Fruit fly (Drosophila melanogaster): ENCODE results near the gene CG15741.

Gene CG15741

DNA sequence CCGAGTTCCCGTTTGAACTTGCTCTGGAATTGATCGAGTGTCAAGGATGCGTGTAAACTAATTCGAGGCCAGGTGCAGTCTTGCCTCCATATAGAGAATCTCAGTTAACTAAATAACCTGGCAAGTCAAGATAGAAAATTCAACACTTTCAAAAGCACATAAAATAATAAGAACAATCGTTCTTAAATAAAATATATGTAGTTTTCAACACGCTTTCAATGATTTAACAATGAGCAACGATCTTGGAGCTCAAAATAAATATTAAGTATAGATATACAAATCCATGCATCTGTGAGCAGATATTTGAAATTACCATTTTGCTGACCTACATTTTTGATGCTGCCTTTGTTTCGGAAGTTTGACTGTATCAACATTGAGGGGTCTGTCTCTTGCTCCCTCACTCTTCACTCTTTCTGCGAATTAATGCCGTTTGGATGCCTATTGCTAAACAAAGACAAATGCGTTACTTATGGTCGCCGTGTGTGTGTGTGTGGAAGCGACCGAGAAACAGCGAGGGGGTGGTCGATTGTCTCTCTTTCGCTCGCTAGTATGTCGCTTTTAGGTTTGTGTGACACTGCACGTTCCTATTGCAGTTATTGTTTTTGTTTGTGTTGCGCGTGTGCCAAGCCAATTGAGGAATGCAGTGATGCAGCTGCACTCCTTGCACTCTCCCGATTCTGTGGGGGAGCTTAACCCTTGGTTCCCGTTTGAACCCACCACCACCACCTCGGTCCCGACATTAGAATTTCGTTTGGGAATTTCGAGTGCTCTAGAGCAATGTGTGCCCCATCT is 17.3 kb downstream of the CG15741 start (continued):
- TF ChIP-seq Met (GFP tag; optimal IDR thresholded peaks at IDR 0.05): peak; percentile 53
- TF ChIP-seq Hr4 (GFP tag; optimal IDR thresholded peaks at IDR 0.05): peak; percentile 86
- peak; percentile 70 for TF ChIP-seq achi (GFP tag; optimal IDR thresholded peaks at IDR 0.05)
- no peak for TF ChIP-seq Eip93F (GFP tag; optimal IDR thresholded peaks at IDR 0.05)
- peak; percentile 61 for TF ChIP-seq Hr39 (GFP tag; optimal IDR thresholded peaks at IDR 0.05)
- TF ChIP-seq Sox102F (GFP tag; optimal IDR thresholded peaks at IDR 0.05): peak; percentile 50
- peak; percentile 26 for TF ChIP-seq CG7368 (GFP tag; optimal IDR thresholded peaks at IDR 0.05)
- peak; percentile 22 for TF ChIP-seq CG10669 (GFP tag; optimal IDR thresholded peaks at IDR 0.05)
- peak; percentile 79 for TF ChIP-seq svp (GFP tag)
- peak; percentile 61 for TF ChIP-seq CG10631 (GFP tag; optimal IDR thresholded peaks at IDR 0.05)
- peak; percentile 60 for TF ChIP-seq esn (GFP tag; optimal IDR thresholded peaks at IDR 0.05)
- TF ChIP-seq CG8119 (GFP tag; IDR thresholded peaks at IDR 0.05): peak; percentile 84
- peak; percentile 36 for TF ChIP-seq CG6792 (GFP tag; optimal IDR thresholded peaks at IDR 0.05)
- TF ChIP-seq CG1621 (tag; optimal IDR thresholded peaks at IDR 0.05): no peak
- peak; percentile 31 for TF ChIP-seq cyc (GFP tag; optimal IDR thresholded peaks at IDR 0.05)
- TF ChIP-seq CG11902 (GFP tag; optimal IDR thresholded peaks at IDR 0.05): no peak
- TF ChIP-seq CG31627 (GFP tag; optimal IDR thresholded peaks at IDR 0.05): peak; percentile 49

- TF ChIP-seq CG6163 (GFP tag; IDR thresholded peaks at IDR 0.05) (peak; percentile 38; the same call in 1 of the 3 replicates), CG10631 (GFP tag; optimal IDR thresholded peaks at IDR 0.05) (peak; percentile 18), eg (GFP tag; IDR thresholded peaks at IDR 0.05) (peak; percentile 42; the same call in 1 of the 3 replicates), Eip75B (GFP tag; optimal IDR thresholded peaks at IDR 0.05) (peak; percentile 31), pdm3 (GFP tag; optimal IDR thresholded peaks at IDR 0.05) (peak; percentile 0), ss (GFP tag; optimal IDR thresholded peaks at IDR 0.05) (no peak), dac (GFP tag; optimal IDR thresholded peaks at IDR 0.05) (no peak), Eip93F (GFP tag; optimal IDR thresholded peaks at IDR 0.05) (no peak), CG34406 (GFP tag; optimal IDR thresholded peaks at IDR 0.05) (no peak), Ets21C (GFP tag; optimal IDR thresholded peaks at IDR 0.05) (no peak), CG31627 (GFP tag; optimal IDR thresholded peaks at IDR 0.05) (no peak), Sox15 (GFP tag; optimal IDR thresholded peaks at IDR 0.05) (no peak), CG32006 (GFP tag; optimal IDR thresholded peaks at IDR 0.05) (peak; percentile 43), esn (GFP tag; optimal IDR thresholded peaks at IDR 0.05) (no peak), CG8319 (GFP tag; optimal IDR thresholded peaks at IDR 0.05) (no peak), CG8119 (GFP tag; IDR thresholded peaks at IDR 0.05) (peak; percentile 41; the same call in 1 of the 3 replicates), vri (GFP tag; optimal IDR thresholded peaks at IDR 0.05) (peak; percentile 22), Sox14 (GFP tag; optimal IDR thresholded peaks at IDR 0.05) (peak; percentile 84), CG4318 (GFP tag; optimal IDR thresholded peaks at IDR 0.05) (no peak), svp (GFP tag) (peak; percentile 90), CG3919 (GFP tag; optimal IDR thresholded peaks at IDR 0.05) (peak; percentile 1), Met (GFP tag; optimal IDR thresholded peaks at IDR 0.05) (no peak), topi (GFP tag; optimal IDR thresholded peaks at IDR 0.05) (no peak), Eip78C (GFP tag) (peak; percentile 68), CG16779 (tag; optimal IDR thresholded peaks at IDR 0.05) (no peak), CG6792 (GFP tag; optimal IDR thresholded peaks at IDR 0.05) (no peak), CG11294 (GFP tag; IDR thresholded peaks at IDR 0.05) (0 out of 2 replicates have a peak, but pooled peaks have one; percentile 41), acj6 (GFP tag; optimal IDR thresholded peaks at IDR 0.05) (peak; percentile 15)
Measured at dm6 chrX:11819241-11819862, 18.5 kb downstream of the CG15741 start.

- no peak for TF ChIP-seq CG7368 (GFP tag; optimal IDR thresholded peaks at IDR 0.05)
- TF ChIP-seq CG9139 (GFP tag; optimal IDR thresholded peaks at IDR 0.05): no peak
- no peak for TF ChIP-seq esn (GFP tag; optimal IDR thresholded peaks at IDR 0.05)
- TF ChIP-seq Hr39 (GFP tag; optimal IDR thresholded peaks at IDR 0.05): no peak
- no peak for TF ChIP-seq CG16779 (tag; optimal IDR thresholded peaks at IDR 0.05)
- TF ChIP-seq CG11902 (GFP tag; optimal IDR thresholded peaks at IDR 0.05): no peak
- no peak for TF ChIP-seq Sox15 (GFP tag; optimal IDR thresholded peaks at IDR 0.05)
- TF ChIP-seq net (GFP tag; optimal IDR thresholded peaks at IDR 0.05): no peak
Measured at dm6 chrX:11818767-11819089, 19.1 kb downstream of the CG15741 start.

All from whole organism, prepupa.